Fruit fly (Drosophila melanogaster) whole organism, prepupa: ENCODE measurements around the gene TP53INP.
A peak's percentile ranks its signal among the peaks of the same experiment; 100 is the strongest.

ENCODE experiments used
- CG11294 ChIP-seq: fragments of 200-800 bp; sonication (Bioruptor generic); IDR thresholded peaks from 2 replicates; pipeline ENCODE4 v1.3.6; 2022; ENCODE audit warnings: missing biosample characterization, missing genetic modification characterization
- CG1621 ChIP-seq: fragments of 200-800 bp; sonication (Bioruptor generic); optimal IDR thresholded peaks from 3 replicates; lab custom pipeline; 2018; ENCODE audit warnings: missing biosample characterization, mild to moderate bottlenecking, missing genetic modification characterization
- CG3919 ChIP-seq: fragments of 200-800 bp; sonication (Bioruptor generic); optimal IDR thresholded peaks from 3 replicates; lab custom pipeline; 2016; ENCODE audit warnings: missing biosample characterization, missing genetic modification characterization
- CG6163 ChIP-seq: fragments of 200-800 bp; sonication (Bioruptor generic); IDR thresholded peaks from 3 replicates; pipeline ENCODE4 v1.3.6; 2022; ENCODE audit warnings: missing biosample characterization, missing genetic modification characterization
- Eip78C ChIP-seq: fragments of 200-800 bp; sonication (Bioruptor generic); peaks from one replicate; lab custom pipeline; 2016; ENCODE audit warnings: missing biosample characterization, missing genetic modification characterization
- Eip93F ChIP-seq: fragments of 200-800 bp; sonication (Bioruptor generic); optimal IDR thresholded peaks from 2 replicates; lab custom pipeline; 2016; ENCODE audit warnings: missing biosample characterization, mild to moderate bottlenecking, missing genetic modification characterization
- Gug ChIP-seq: fragments of 200-800 bp; sonication (Bioruptor generic); IDR thresholded peaks from 2 replicates; pipeline ENCODE4 v1.3.6; 2022; ENCODE audit warnings: missing biosample characterization, missing genetic modification characterization
- Lpt ChIP-seq: fragments of 200-800 bp; sonication (Bioruptor generic); optimal IDR thresholded peaks from 3 replicates; lab custom pipeline; 2016; ENCODE audit warnings: missing biosample characterization, missing genetic modification characterization
- Met ChIP-seq: fragments of 200-800 bp; sonication (Bioruptor generic); optimal IDR thresholded peaks from 3 replicates; lab custom pipeline; 2016; ENCODE audit warnings: missing biosample characterization, missing genetic modification characterization
- Smox ChIP-seq: fragments of 200-800 bp; sonication (Bioruptor generic); optimal IDR thresholded peaks from 3 replicates; lab custom pipeline; 2016; ENCODE audit warnings: missing biosample characterization, missing genetic modification characterization
- Sox102F ChIP-seq: fragments of 200-800 bp; sonication (Bioruptor generic); optimal IDR thresholded peaks from 2 replicates; lab custom pipeline; 2016; ENCODE audit warnings: missing biosample characterization, mild to moderate bottlenecking, missing genetic modification characterization
- fd85E ChIP-seq: fragments of 200-800 bp; sonication (Bioruptor generic); optimal IDR thresholded peaks from 3 replicates; lab custom pipeline; 2016; ENCODE audit warnings: missing biosample characterization, missing genetic modification characterization
- pdm3 ChIP-seq: fragments of 200-800 bp; sonication (Bioruptor generic); optimal IDR thresholded peaks from 3 replicates; lab custom pipeline; 2016; ENCODE audit warnings: missing biosample characterization, missing genetic modification characterization

- TF ChIP-seq Smox (GFP tag; lab: Kevin White, UChicago) (no peak), Gug (peak; percentile 34; the same call in 1 of the 2 replicates), Sox102F (GFP tag; lab: Kevin White, UChicago) (no peak), CG1621 (tag; lab: Kevin White, UChicago) (no peak), CG6163 (peak; percentile 51; the same call in 2 of the 3 replicates), Met (GFP tag; lab: Kevin White, UChicago) (no peak), fd85E (no peak), Eip78C (GFP tag; lab: Kevin White, UChicago) (no peak), Eip93F (GFP tag; lab: Kevin White, UChicago) (no peak), CG3919 (no peak), Lpt (peak; percentile 20), pdm3 (GFP tag; lab: Kevin White, UChicago) (no peak), CG11294 (GFP tag; lab: Robert Waterston, UW) (no peak)
These were observed 7.2 kb downstream of the TP53INP start for dm6 chr3L:4413800-4414446.
